Fruit fly (Drosophila melanogaster) whole organism, pupa: ENCODE measurements around the gene Idua.

Experiments used
- CG13204 ChIP-seq: fragments of 200-800 bp; sonication (Bioruptor generic); optimal IDR thresholded peaks from 2 replicates; lab custom pipeline; 2018; ENCODE audit warnings: missing biosample characterization, mild to moderate bottlenecking, missing genetic modification characterization, moderate library complexity
- CG32121 ChIP-seq: fragments of 200-800 bp; sonication (Bioruptor generic); IDR thresholded peaks from 2 replicates; pipeline ENCODE4 v1.3.6; 2022; ENCODE audit warnings: missing biosample characterization, missing genetic modification characterization
- CG34367 ChIP-seq: fragments of 200-800 bp; sonication (Bioruptor generic); optimal IDR thresholded peaks from 2 replicates; lab custom pipeline; 2018; ENCODE audit warnings: missing biosample characterization, mild to moderate bottlenecking, missing genetic modification characterization
- CG8159 ChIP-seq: fragments of 200-800 bp; sonication (Bioruptor generic); optimal IDR thresholded peaks from 3 replicates; lab custom pipeline; 2018; ENCODE audit warnings: missing biosample characterization, mild to moderate bottlenecking, missing genetic modification characterization, moderate library complexity
- EcR ChIP-seq: fragments of 200-800 bp; sonication (Bioruptor generic); optimal IDR thresholded peaks from 3 replicates; lab custom pipeline; 2019; ENCODE audit warnings: missing biosample characterization, missing genetic modification characterization, mild to moderate bottlenecking, moderate library complexity, missing genetic modification reagents
- Pif1A ChIP-seq: fragments of 200-800 bp; sonication (Bioruptor generic); optimal IDR thresholded peaks from 3 replicates; lab custom pipeline; 2016; ENCODE audit warnings: missing biosample characterization, missing genetic modification characterization
- Pif1B ChIP-seq: fragments of 200-800 bp; sonication (Bioruptor generic); optimal IDR thresholded peaks from 3 replicates; lab custom pipeline; 2016; ENCODE audit warnings: missing biosample characterization, missing genetic modification characterization
- Snoo ChIP-seq: fragments of 200-800 bp; sonication (Bioruptor generic); optimal IDR thresholded peaks from 3 replicates; lab custom pipeline; 2017; ENCODE audit warnings: missing biosample characterization, mild to moderate bottlenecking, missing genetic modification characterization, inconsistent platforms
- gl ChIP-seq: fragments of 200-800 bp; sonication (Bioruptor generic); optimal IDR thresholded peaks from 2 replicates; lab custom pipeline; 2018; ENCODE audit warnings: missing biosample characterization, mild to moderate bottlenecking, missing genetic modification characterization

DNA sequence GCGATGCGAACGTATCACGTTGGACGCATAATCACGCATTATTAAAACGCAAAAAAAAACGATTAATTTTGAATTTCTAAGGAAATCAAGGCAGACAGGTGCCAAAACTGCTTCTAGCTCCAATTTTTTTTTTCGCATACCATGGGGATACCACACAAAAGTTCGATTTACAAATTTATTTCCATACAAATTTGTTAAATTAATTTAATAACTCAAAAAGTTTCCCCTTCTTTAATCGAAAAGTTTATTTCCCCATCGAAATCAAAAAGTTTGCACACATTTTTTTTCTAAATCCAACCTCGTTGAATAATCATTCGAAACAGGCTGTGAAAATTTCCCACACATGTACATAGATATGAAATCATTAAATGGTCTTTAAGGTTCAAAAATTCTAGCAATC is 32.5 kb upstream of the Idua start, which contains the start of gene CG31867:
- TF ChIP-seq CG8159 (tag; lab: Kevin White, UChicago), result no peak
- no peak for TF ChIP-seq Snoo (tag; lab: Kevin White, UChicago)
- no peak for TF ChIP-seq EcR (GFP tag; lab: Kevin White, UChicago)
- no peak for TF ChIP-seq CG34367 (tag; lab: Kevin White, UChicago)
- no peak for TF ChIP-seq gl
- TF ChIP-seq CG13204 (GFP tag; lab: Kevin White, UChicago), result no peak
- TF ChIP-seq CG32121 (GFP tag; lab: Robert Waterston, UW), result no peak
- TF ChIP-seq Pif1A (GFP tag; lab: Kevin White, UChicago), result no peak
- no peak for TF ChIP-seq Pif1B (GFP tag; lab: Kevin White, UChicago)
